Worm (Caenorhabditis elegans) whole organism, L3 larva: ENCODE measurements around the gene F54C4.4.

Experiments used
- ceh-82 ChIP-seq: fragments of 150-350 bp; optimal IDR thresholded peaks from 2 replicates; lab custom pipeline; 2014; ENCODE audit warnings: missing biosample characterization, missing genetic modification characterization
- elt-1 ChIP-seq: fragments of 150-350 bp; optimal IDR thresholded peaks from 2 replicates; lab custom pipeline; 2014; ENCODE audit warnings: missing biosample characterization, missing genetic modification characterization
- elt-2 ChIP-seq: sonication (generic microtip); optimal IDR thresholded peaks from 2 replicates; lab custom pipeline; 2016; ENCODE audit warnings: missing genetic modification reagents, mild to moderate bottlenecking, missing genetic modification characterization, missing compliant biosample characterization
- elt-3 ChIP-seq, 3 experiments: fragments of 150-350 bp in 1 of 3; sonication (generic microtip) in 2 of 3; optimal IDR thresholded peaks; 2 replicates in 2 of 3; 4 replicates in 1 of 3; lab custom pipeline; 2014 to 2017; ENCODE audit warnings: missing biosample characterization in 3 of 3, missing genetic modification characterization in 3 of 3
- fos-1 ChIP-seq: fragments of 150-350 bp; optimal IDR thresholded peaks from 2 replicates; lab custom pipeline; 2014; ENCODE audit warnings: missing biosample characterization, missing genetic modification characterization
- mdl-1 ChIP-seq: fragments of 150-350 bp; optimal IDR thresholded peaks from 2 replicates; lab custom pipeline; 2014; ENCODE audit warnings: missing biosample characterization, missing genetic modification characterization
- nhr-11 ChIP-seq: fragments of 150-350 bp; optimal IDR thresholded peaks from 2 replicates; lab custom pipeline; 2014; ENCODE audit warnings: missing biosample characterization, missing genetic modification characterization
- nhr-12 ChIP-seq: fragments of 150-350 bp; optimal IDR thresholded peaks from 2 replicates; lab custom pipeline; 2014; ENCODE audit warnings: missing biosample characterization, missing genetic modification characterization
- nhr-77 ChIP-seq: fragments of 150-350 bp; optimal IDR thresholded peaks from 2 replicates; lab custom pipeline; 2014; ENCODE audit warnings: missing biosample characterization, missing genetic modification characterization
- pha-4 ChIP-seq: fragments of 150-350 bp; optimal IDR thresholded peaks from 2 replicates; lab custom pipeline; 2014; ENCODE audit warnings: missing biosample characterization, missing genetic modification reagents, missing genetic modification characterization
- pqm-1 ChIP-seq: fragments of 150-350 bp; optimal IDR thresholded peaks from 2 replicates; lab custom pipeline; 2017; ENCODE audit warnings: missing biosample characterization, missing genetic modification characterization, inconsistent platforms
- unc-62 ChIP-seq: fragments of 150-350 bp; sonication (generic microtip); optimal IDR thresholded peaks from 4 replicates; lab custom pipeline; 2014; ENCODE audit warnings: missing biosample characterization, missing genetic modification reagents, missing genetic modification characterization
- ztf-11 ChIP-seq: fragments of 150-350 bp; optimal IDR thresholded peaks from 2 replicates; lab custom pipeline; 2014; ENCODE audit warnings: missing biosample characterization, missing genetic modification characterization

DNA sequence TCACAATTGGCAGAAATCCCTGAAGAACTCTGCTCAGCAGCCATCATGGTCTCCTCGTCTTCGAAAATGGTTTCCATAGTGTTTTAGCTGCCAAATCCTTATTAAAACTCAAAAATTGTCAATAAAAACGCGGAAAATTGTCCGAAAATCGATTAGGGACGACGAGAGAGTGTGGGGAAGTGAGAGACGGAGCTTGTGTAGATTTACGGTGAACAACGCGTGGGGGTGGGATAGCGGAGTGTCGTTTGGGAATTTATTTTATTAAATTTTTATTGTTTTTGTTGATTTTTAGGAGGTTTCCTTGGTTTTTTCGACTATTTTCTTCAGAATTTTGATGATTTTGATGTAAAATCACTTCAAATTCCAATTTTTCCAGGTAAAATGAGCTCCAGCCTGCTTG lies at the start of gene F54C4.4, which contains the start of gene mrpl-40:
- TF ChIP-seq mdl-1 (tag; lab: Kevin White, UChicago): no peak
- no peak for TF ChIP-seq nhr-11 (tag; lab: Kevin White, UChicago)
- no peak for TF ChIP-seq elt-3 (tag; optimal IDR thresholded peaks at IDR 0.05; lab: Kevin White, UChicago)
- TF ChIP-seq elt-1 (tag; lab: Kevin White, UChicago): no peak
- TF ChIP-seq ceh-82 (tag; lab: Kevin White, UChicago): no peak
- TF ChIP-seq nhr-77: no peak
- no peak for TF ChIP-seq unc-62
- TF ChIP-seq pqm-1 (tag; lab: Kevin White, UChicago): no peak
- TF ChIP-seq nhr-12: no peak
- TF ChIP-seq fos-1: no peak
- no peak for TF ChIP-seq ztf-11
- peak; percentile 7 for TF ChIP-seq elt-2 (tag; lab: Kevin White, UChicago)
- TF ChIP-seq pha-4 (tag; lab: Kevin White, UChicago): peak; percentile 78
